Worm (Caenorhabditis elegans): Measurements from ENCODE around the gene C23G10.1.

The C23G10.1 gene

DNA sequence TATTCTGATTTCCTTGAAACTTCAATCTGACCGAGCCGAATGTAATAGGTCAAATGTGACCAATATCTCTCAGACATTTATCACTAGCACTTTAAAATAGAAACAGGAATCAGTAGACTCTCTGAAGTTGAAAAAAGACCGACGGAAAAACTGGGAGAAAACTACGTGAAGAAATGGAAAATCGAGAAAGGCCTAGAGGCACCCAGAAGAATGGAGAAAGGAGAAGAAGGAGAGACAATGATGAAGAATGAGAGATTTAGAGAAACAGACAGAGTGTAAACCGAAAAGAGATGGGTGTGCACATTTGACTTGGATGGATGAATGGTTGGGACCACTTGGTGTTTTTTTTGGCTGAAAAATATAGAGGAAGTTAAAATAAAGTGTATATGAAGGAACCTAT is 39.0 kb upstream of the C23G10.1 start (continued):
- TF ChIP-seq dmd-8 (GFP tag; IDR thresholded peaks at IDR 0.05) (no peak), F49E8.2 (tag; optimal IDR thresholded peaks at IDR 0.05; ENCODE audit: borderline replicate concordance) (no peak), saeg-2 (GFP tag; IDR thresholded peaks at IDR 0.05) (no peak), ama-1 (optimal IDR thresholded peaks at IDR 0.05) (no peak), ceh-44 (GFP tag; IDR thresholded peaks at IDR 0.05) (no peak), unc-130 (GFP tag; optimal IDR thresholded peaks at IDR 0.05) (no peak), Y5F2A.4 (GFP tag; optimal IDR thresholded peaks at IDR 0.05) (no peak), zip-2 (tag; optimal IDR thresholded peaks at IDR 0.05) (no peak), zip-11 (GFP tag; IDR thresholded peaks at IDR 0.05) (no peak), zfp-2 (tag; optimal IDR thresholded peaks at IDR 0.05) (no peak), lin-38 (GFP tag; IDR thresholded peaks at IDR 0.05) (0 out of 2 replicates have a peak, but pooled peaks have one; percentile 7), nhr-41 (GFP tag; IDR thresholded peaks at IDR 0.05) (no peak), lin-15B (tag; optimal IDR thresholded peaks at IDR 0.05) (no peak), lin-39 (tag; optimal IDR thresholded peaks at IDR 0.05) (no peak), rbr-2 (tag; optimal IDR thresholded peaks at IDR 0.05) (peak; percentile 19), jun-1 (tag; optimal IDR thresholded peaks at IDR 0.05) (no peak), nhr-77 (tag; optimal IDR thresholded peaks at IDR 0.05) (no peak), hlh-30 (tag; optimal IDR thresholded peaks at IDR 0.05; ENCODE audit: insufficient read depth) (peak; percentile 26), ceh-62 (tag; optimal IDR thresholded peaks at IDR 0.05) (no peak), nhr-10 (tag; optimal IDR thresholded peaks at IDR 0.05) (no peak), ZK546.5 (tag; optimal IDR thresholded peaks at IDR 0.05) (no peak), duxl-1 (tag; optimal IDR thresholded peaks at IDR 0.05; ENCODE audit: poor library complexity) (no peak), mes-2 (tag; optimal IDR thresholded peaks at IDR 0.05; ENCODE audit: poor library complexity, severe bottlenecking) (no peak)

DNA sequence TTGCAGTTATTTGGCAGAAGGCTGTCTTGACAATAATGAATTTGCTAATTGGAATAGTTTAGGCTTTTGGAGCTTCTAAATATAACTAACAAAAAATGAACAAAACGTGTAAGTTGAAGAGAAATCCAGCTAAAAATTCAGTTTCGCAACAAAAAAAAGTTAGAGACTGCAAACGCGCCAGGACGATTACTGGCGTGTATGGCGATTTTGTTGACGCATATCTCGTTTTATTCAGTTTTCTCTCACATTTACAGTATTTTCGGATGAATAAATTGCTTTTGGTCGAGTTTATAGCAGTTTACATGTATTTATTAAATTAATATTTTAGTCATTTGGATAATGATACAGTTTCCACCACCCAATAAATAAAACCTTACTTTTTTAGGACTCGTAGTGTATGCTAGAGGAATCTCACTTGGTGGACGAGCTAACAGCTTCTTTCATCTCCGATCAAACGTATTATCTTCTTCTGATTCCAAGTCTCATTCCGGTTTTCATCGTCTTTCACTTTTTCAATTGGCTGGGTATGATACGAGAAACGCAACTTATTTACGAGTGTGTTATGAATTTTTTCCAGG is 36.0 kb upstream of the C23G10.1 start, which contains the start of the genes abcf-3 and F42A10.5:
abcf-3 (plus strand) TSS at position 384 of the 578 bp plus-strand sequence.
F42A10.5 (minus strand) TSS at position 458 of the 578 bp plus-strand sequence.
- TF ChIP-seq arid-1 (GFP tag; conservative IDR thresholded peaks at IDR 0.05) (no peak), nhr-111 (GFP tag; optimal IDR thresholded peaks at IDR 0.05) (no peak), lin-13 (GFP tag; optimal IDR thresholded peaks at IDR 0.05) (peak; percentile 23), daf-8 (GFP tag; IDR thresholded peaks at IDR 0.05) (no peak), unc-62 (GFP tag; optimal IDR thresholded peaks at IDR 0.05 in 1 of 2) (peak in 1 of 2 experiments; percentile 80), unc-62 (tag; optimal IDR thresholded peaks at IDR 0.05) (no peak), pha-4 (GFP tag; IDR thresholded peaks at IDR 0.05) (no peak), pha-4 (tag; optimal IDR thresholded peaks at IDR 0.05) (peak; percentile 30), egl-43 (GFP tag; IDR thresholded peaks at IDR 0.05) (no peak), daf-16 (GFP tag; optimal IDR thresholded peaks at IDR 0.05) (no peak), daf-16 (tag; optimal IDR thresholded peaks at IDR 0.05) (peak; percentile 22), mep-1 (tag; optimal IDR thresholded peaks at IDR 0.05) (peak; percentile 71), saeg-2 (GFP tag; IDR thresholded peaks at IDR 0.05) (no peak), lsy-2 (tag; optimal IDR thresholded peaks at IDR 0.05) (peak in 1 of 2 experiments; percentile 84), dve-1 (tag; optimal IDR thresholded peaks at IDR 0.05; ENCODE audit: insufficient read depth) (peak; percentile 72), nhr-76 (tag; optimal IDR thresholded peaks at IDR 0.05) (no peak), nhr-11 (tag; optimal IDR thresholded peaks at IDR 0.05) (peak; percentile 60), rbr-2 (tag; optimal IDR thresholded peaks at IDR 0.05) (peak; percentile 52), zfp-2 (tag; optimal IDR thresholded peaks at IDR 0.05) (no peak), unc-130 (GFP tag; optimal IDR thresholded peaks at IDR 0.05) (no peak), dmd-6 (GFP tag; IDR thresholded peaks at IDR 0.05) (peak; percentile 53), nhr-102 (tag; optimal IDR thresholded peaks at IDR 0.05) (peak; percentile 15), ztf-11 (tag; optimal IDR thresholded peaks at IDR 0.05) (no peak), T20F7.1 (GFP tag; optimal IDR thresholded peaks at IDR 0.05) (peak; percentile 63), nhr-77 (tag; optimal IDR thresholded peaks at IDR 0.05) (peak; percentile 72), dpl-1 (GFP tag; optimal IDR thresholded peaks at IDR 0.05) (peak; percentile 74), duxl-1 (tag; optimal IDR thresholded peaks at IDR 0.05; ENCODE audit: poor library complexity) (peak; percentile 5), F37D6.2 (tag; optimal IDR thresholded peaks at IDR 0.05) (peak; percentile 36), R02D3.7 (tag; optimal IDR thresholded peaks at IDR 0.05) (no peak), ztf-7 (tag; optimal IDR thresholded peaks at IDR 0.05) (peak; percentile 4), cey-2 (tag; optimal IDR thresholded peaks at IDR 0.05; ENCODE audit: borderline replicate concordance, insufficient read depth) (no peak), daf-12 (tag; optimal IDR thresholded peaks at IDR 0.05) (no peak), spr-3 (GFP tag; optimal IDR thresholded peaks at IDR 0.05) (no peak), lin-39 (tag; optimal IDR thresholded peaks at IDR 0.05) (no peak)

Measured in whole organism, L4 larva.